Fruit fly (Drosophila melanogaster) whole organism, embryonic: ENCODE measurements around the gene CG6180.

Experiments
- Adf1 ChIP-seq: fragments of 200-800 bp; sonication (Bioruptor generic); IDR thresholded peaks from 2 replicates; pipeline ENCODE4 v1.3.6; 2022; ENCODE audit warnings: missing biosample characterization, missing genetic modification characterization
- Blimp-1 ChIP-seq: fragments of 200-800 bp; sonication (Bioruptor generic); optimal IDR thresholded peaks from 3 replicates; lab custom pipeline; 2018; ENCODE audit warnings: missing biosample characterization, missing genetic modification characterization, mild to moderate bottlenecking, moderate library complexity, missing genetic modification reagents
- CG10209 ChIP-seq: fragments of 200-800 bp; sonication (Bioruptor generic); optimal IDR thresholded peaks from 3 replicates; lab custom pipeline; 2017; ENCODE audit warnings: missing biosample characterization, mild to moderate bottlenecking, missing genetic modification characterization, missing genetic modification reagents
- CG11560 ChIP-seq: fragments of 200-800 bp; sonication (Bioruptor generic); IDR thresholded peaks from 3 replicates; pipeline ENCODE4 v1.3.6; 2022; ENCODE audit warnings: missing biosample characterization, missing genetic modification characterization
- CG13287 ChIP-seq: fragments of 200-800 bp; sonication (Bioruptor generic); IDR thresholded peaks from 2 replicates; pipeline ENCODE4 v1.3.6; 2022; ENCODE audit warnings: missing biosample characterization, missing genetic modification characterization; ENCODE audit not compliant: partially characterized antibody
- CG13624 ChIP-seq: fragments of 200-800 bp; sonication (Bioruptor generic); optimal IDR thresholded peaks from 2 replicates; lab custom pipeline; 2016; ENCODE audit warnings: missing biosample characterization, missing genetic modification characterization
- CG14860 ChIP-seq: fragments of 200-800 bp; sonication (Bioruptor generic); IDR thresholded peaks from 3 replicates; pipeline ENCODE4 v1.3.6; 2022; ENCODE audit warnings: missing biosample characterization, missing genetic modification characterization; ENCODE audit not compliant: partially characterized antibody
- CG15601 ChIP-seq: fragments of 200-800 bp; sonication (Bioruptor generic); optimal IDR thresholded peaks from 3 replicates; lab custom pipeline; 2019; ENCODE audit warnings: missing biosample characterization, mild to moderate bottlenecking, missing genetic modification characterization, moderate library complexity
- CG17359 ChIP-seq: fragments of 200-800 bp; sonication (Bioruptor generic); optimal IDR thresholded peaks from 3 replicates; lab custom pipeline; 2018; ENCODE audit warnings: missing biosample characterization, mild to moderate bottlenecking, missing genetic modification characterization, moderate library complexity
- CG18011 ChIP-seq: fragments of 200-800 bp; sonication (Bioruptor generic); optimal IDR thresholded peaks from 2 replicates; lab custom pipeline; 2017; ENCODE audit warnings: missing biosample characterization, missing genetic modification characterization, mild to moderate bottlenecking, moderate library complexity, missing genotype
- CG18764 ChIP-seq: fragments of 200-800 bp; sonication (Bioruptor generic); optimal IDR thresholded peaks from 3 replicates; lab custom pipeline; 2016; ENCODE audit warnings: missing biosample characterization, missing genetic modification characterization
- CG34422 ChIP-seq: fragments of 200-800 bp; sonication (Bioruptor generic); IDR thresholded peaks from 3 replicates; pipeline ENCODE4 v1.3.6; 2022; ENCODE audit warnings: missing biosample characterization, missing genetic modification characterization
- CG7271 ChIP-seq: fragments of 200-800 bp; sonication (Bioruptor generic); optimal IDR thresholded peaks from 2 replicates; lab custom pipeline; 2018; ENCODE audit warnings: missing biosample characterization, mild to moderate bottlenecking, missing genetic modification characterization, moderate library complexity
- Dbx ChIP-seq: fragments of 200-800 bp; sonication (Bioruptor generic); IDR thresholded peaks from 3 replicates; pipeline ENCODE4 v1.3.6; 2022; ENCODE audit warnings: missing biosample characterization, missing genetic modification characterization
- Dref ChIP-seq: fragments of 200-800 bp; sonication (Bioruptor generic); IDR thresholded peaks from 2 replicates; pipeline ENCODE4 v1.3.6; 2022; ENCODE audit warnings: missing biosample characterization, missing genetic modification characterization
- Elba2 ChIP-seq: fragments of 200-800 bp; sonication (Bioruptor generic); optimal IDR thresholded peaks from 3 replicates; lab custom pipeline; 2016; ENCODE audit warnings: missing biosample characterization, missing genetic modification characterization
- Ets97D ChIP-seq: fragments of 200-800 bp; sonication (Bioruptor generic); optimal IDR thresholded peaks from 3 replicates; lab custom pipeline; 2016; ENCODE audit warnings: missing biosample characterization, missing genetic modification characterization
- Gsc ChIP-seq: fragments of 200-800 bp; sonication (Bioruptor generic); IDR thresholded peaks from 2 replicates; pipeline ENCODE4 v1.3.6; 2022; ENCODE audit warnings: missing biosample characterization, missing genetic modification characterization
- HLH4C ChIP-seq: fragments of 200-800 bp; sonication (Bioruptor generic); IDR thresholded peaks from 3 replicates; pipeline ENCODE4 v1.3.6; 2022; ENCODE audit warnings: missing biosample characterization, missing genetic modification characterization; ENCODE audit not compliant: partially characterized antibody
- Hey ChIP-seq: fragments of 200-800 bp; sonication (Bioruptor generic); optimal IDR thresholded peaks from 3 replicates; lab custom pipeline; 2018; ENCODE audit warnings: missing biosample characterization, mild to moderate bottlenecking, missing genetic modification characterization
- Hmr ChIP-seq: fragments of 200-800 bp; sonication (Bioruptor generic); optimal IDR thresholded peaks from 3 replicates; lab custom pipeline; 2017; ENCODE audit warnings: mild to moderate bottlenecking, missing biosample characterization, missing genetic modification reagents, missing genetic modification characterization
- Mes4 ChIP-seq: fragments of 200-800 bp; sonication (Bioruptor generic); optimal IDR thresholded peaks from 2 replicates; lab custom pipeline; 2016; ENCODE audit warnings: missing biosample characterization, missing genetic modification characterization
- Nf-YC ChIP-seq: fragments of 200-800 bp; optimal IDR thresholded peaks from 3 replicates; lab custom pipeline; 2019; ENCODE audit warnings: missing biosample characterization, mild to moderate bottlenecking, missing genetic modification characterization, moderate library complexity
- Side ChIP-seq: fragments of 200-800 bp; sonication (Bioruptor generic); optimal IDR thresholded peaks from 2 replicates; lab custom pipeline; 2016; ENCODE audit warnings: missing biosample characterization, missing genetic modification characterization
- Ssrp ChIP-seq: fragments of 200-800 bp; sonication (Bioruptor generic); optimal IDR thresholded peaks from 2 replicates; lab custom pipeline; 2018; ENCODE audit warnings: missing biosample characterization, mild to moderate bottlenecking, missing genetic modification characterization, moderate library complexity
- Tbp ChIP-seq: fragments of >200 bp; optimal IDR thresholded peaks from 2 replicates; lab custom pipeline; 2018; ENCODE audit warnings: missing biosample characterization, missing genetic modification characterization
- ara ChIP-seq: fragments of 200-800 bp; sonication (Bioruptor generic); IDR thresholded peaks from 2 replicates; pipeline ENCODE4 v1.3.6; 2022; ENCODE audit warnings: missing biosample characterization, missing genetic modification characterization
- az2 ChIP-seq: fragments of 200-800 bp; sonication (Bioruptor generic); optimal IDR thresholded peaks from 3 replicates; lab custom pipeline; 2016; ENCODE audit warnings: missing biosample characterization, missing genetic modification characterization
- bcd ChIP-seq: fragments of 200-800 bp; sonication (Bioruptor generic); optimal IDR thresholded peaks from 2 replicates; lab custom pipeline; 2017; ENCODE audit warnings: missing biosample characterization, mild to moderate bottlenecking, missing genetic modification characterization
- btn ChIP-seq: fragments of 200-800 bp; sonication (Bioruptor generic); optimal IDR thresholded peaks from 2 replicates; lab custom pipeline; 2016; ENCODE audit warnings: missing biosample characterization, missing genetic modification characterization
- dpn ChIP-seq, 2 experiments: fragments of 200-800 bp; sonication (Bioruptor generic); optimal IDR thresholded peaks; 3 replicates each; lab custom pipeline; 2016; ENCODE audit warnings: missing biosample characterization in 2 of 2, missing genetic modification characterization in 2 of 2
- dysf ChIP-seq: fragments of 200-800 bp; sonication (Bioruptor generic); IDR thresholded peaks from 3 replicates; pipeline ENCODE4 v1.3.6; 2022; ENCODE audit warnings: missing biosample characterization, missing genetic modification characterization
- ewg ChIP-seq: fragments of 200-800 bp; sonication (Bioruptor generic); optimal IDR thresholded peaks from 3 replicates; lab custom pipeline; 2017; ENCODE audit warnings: mild to moderate bottlenecking, missing biosample characterization, missing genetic modification reagents, missing genetic modification characterization
- gsb ChIP-seq: fragments of 200-800 bp; sonication (Bioruptor generic); IDR thresholded peaks from 2 replicates; pipeline ENCODE4 v1.3.6; 2022; ENCODE audit warnings: missing biosample characterization, missing genetic modification characterization
- kah ChIP-seq: fragments of 200-800 bp; sonication (Bioruptor generic); optimal IDR thresholded peaks from 2 replicates; lab custom pipeline; 2018; ENCODE audit warnings: missing biosample characterization, mild to moderate bottlenecking, missing genetic modification characterization
- kay ChIP-seq: fragments of 200-800 bp; sonication (Bioruptor generic); optimal IDR thresholded peaks from 2 replicates; lab custom pipeline; 2016; ENCODE audit warnings: missing biosample characterization, missing genetic modification characterization
- klu ChIP-seq: fragments of 200-800 bp; sonication (Bioruptor generic); IDR thresholded peaks from 2 replicates; pipeline ENCODE4 v1.3.6; 2022; ENCODE audit warnings: missing biosample characterization, missing genetic modification characterization
- kni ChIP-seq: fragments of 200-800 bp; sonication (Bioruptor generic); optimal IDR thresholded peaks from 3 replicates; lab custom pipeline; 2017; ENCODE audit warnings: mild to moderate bottlenecking, missing biosample characterization, missing genetic modification reagents, missing genetic modification characterization
- nau ChIP-seq: fragments of 200-800 bp; sonication (Bioruptor generic); optimal IDR thresholded peaks from 3 replicates; lab custom pipeline; 2017; ENCODE audit warnings: missing biosample characterization, mild to moderate bottlenecking, missing genetic modification characterization, missing genetic modification reagents
- nerfin-2 ChIP-seq: fragments of 200-800 bp; sonication (Bioruptor generic); IDR thresholded peaks from 2 replicates; pipeline ENCODE4 v1.3.6; 2022; ENCODE audit warnings: missing biosample characterization, missing genetic modification characterization; ENCODE audit not compliant: partially characterized antibody
- peb ChIP-seq: fragments of 200-800 bp; sonication (Bioruptor generic); IDR thresholded peaks from 2 replicates; pipeline ENCODE4 v1.3.6; 2022; ENCODE audit warnings: missing biosample characterization, missing genetic modification characterization
- pzg ChIP-seq: fragments of 200-800 bp; sonication (Bioruptor generic); optimal IDR thresholded peaks from 3 replicates; lab custom pipeline; 2018; ENCODE audit warnings: missing biosample characterization, mild to moderate bottlenecking, missing genetic modification characterization, moderate library complexity
- repo ChIP-seq: fragments of 200-800 bp; sonication (Bioruptor generic); optimal IDR thresholded peaks from 2 replicates; lab custom pipeline; 2016; ENCODE audit warnings: missing biosample characterization, missing genetic modification characterization
- ro ChIP-seq: fragments of 200-800 bp; sonication (Bioruptor generic); IDR thresholded peaks from 2 replicates; pipeline ENCODE4 v1.3.6; 2022; ENCODE audit warnings: missing biosample characterization, missing genetic modification characterization
- sr ChIP-seq: fragments of 200-800 bp; sonication (Bioruptor generic); IDR thresholded peaks from 3 replicates; pipeline ENCODE4 v1.3.6; 2022; ENCODE audit warnings: missing biosample characterization, missing genetic modification characterization
- tin ChIP-seq: fragments of 200-800 bp; sonication (Bioruptor generic); optimal IDR thresholded peaks from 3 replicates; lab custom pipeline; 2016; ENCODE audit warnings: missing biosample characterization, missing genetic modification characterization
- twi ChIP-seq: fragments of 200-800 bp; optimal IDR thresholded peaks from 2 replicates; lab custom pipeline; 2019; ENCODE audit warnings: missing biosample characterization, mild to moderate bottlenecking, missing genetic modification characterization, moderate library complexity
- vnd ChIP-seq: fragments of 200-800 bp; sonication (Bioruptor generic); IDR thresholded peaks from 3 replicates; pipeline ENCODE4 v1.3.6; 2022; ENCODE audit warnings: missing biosample characterization, missing genetic modification characterization; ENCODE audit not compliant: partially characterized antibody

The CG6180 gene

dm6 chr2L:12720430-12721396 lies 13.3 kb downstream of the CG6180 start (continued):
- TF ChIP-seq ewg = no peak
- TF ChIP-seq kah = no peak
- TF ChIP-seq kni (GFP tag; lab: Kevin White, UChicago) = no peak
- no peak for TF ChIP-seq ro (GFP tag; lab: Robert Waterston, UW)
- 0 out of 3 replicates have a peak, but pooled peaks have one; percentile 53 for TF ChIP-seq CG34422 (GFP tag; lab: Robert Waterston, UW)
- no peak for TF ChIP-seq CG18011 (GFP tag; lab: Kevin White, UChicago)
- TF ChIP-seq dysf (GFP tag; lab: Robert Waterston, UW) = peak; percentile 58; the same call in 2 of the 3 replicates
- no peak for TF ChIP-seq pzg (GFP tag; lab: Kevin White, UChicago)
- TF ChIP-seq az2 (GFP tag; lab: Kevin White, UChicago) = peak; percentile 36
- no peak for TF ChIP-seq vnd
- TF ChIP-seq Dref = no peak
- TF ChIP-seq Ets97D = no peak
- TF ChIP-seq nerfin-2 (GFP tag; lab: Robert Waterston, UW) = no peak
- TF ChIP-seq Gsc (GFP tag; lab: Robert Waterston, UW) = no peak
- TF ChIP-seq sr (GFP tag; lab: Robert Waterston, UW) = no peak
- peak; percentile 12 for TF ChIP-seq CG13624 (GFP tag; lab: Kevin White, UChicago)
- no peak for TF ChIP-seq CG14860 (GFP tag; lab: Robert Waterston, UW)
- TF ChIP-seq Mes4 (GFP tag; lab: Kevin White, UChicago) = no peak
- no peak for TF ChIP-seq twi (tag; lab: Kevin White, UChicago)
- TF ChIP-seq Hey (tag; lab: Kevin White, UChicago) = peak; percentile 89
- peak; percentile 62 for TF ChIP-seq CG17359 (tag; lab: Kevin White, UChicago)
- peak; percentile 19 for TF ChIP-seq CG15601 (tag; lab: Kevin White, UChicago)
- peak; percentile 49 for TF ChIP-seq CG10209 (GFP tag; lab: Kevin White, UChicago)
- no peak for TF ChIP-seq btn (GFP tag; lab: Kevin White, UChicago)
- peak; percentile 16 for TF ChIP-seq tin (GFP tag; lab: Kevin White, UChicago)
- peak; percentile 56 for TF ChIP-seq Hmr (GFP tag; lab: Kevin White, UChicago)
- peak; percentile 23 for TF ChIP-seq kay
- TF ChIP-seq Dbx (GFP tag; lab: Robert Waterston, UW) = peak; percentile 82
- peak; percentile 39 to 42 for TF ChIP-seq dpn (GFP tag; optimal IDR thresholded peaks at IDR 0.05; lab: Kevin White, UChicago)
- no peak for TF ChIP-seq Tbp (GFP tag; lab: Kevin White, UChicago)
- no peak for TF ChIP-seq klu (GFP tag; lab: Robert Waterston, UW)
- no peak for TF ChIP-seq CG7271
- TF ChIP-seq repo (GFP tag; lab: Kevin White, UChicago) = no peak
- peak; percentile 34 for TF ChIP-seq nau
- TF ChIP-seq CG11560 = no peak
- TF ChIP-seq Side = peak; percentile 34
- peak; percentile 18; the same call in 1 of the 2 replicates for TF ChIP-seq peb (GFP tag; lab: Robert Waterston, UW)
- peak; percentile 57 for TF ChIP-seq bcd (GFP tag; lab: Kevin White, UChicago)
- TF ChIP-seq Nf-YC (tag; lab: Kevin White, UChicago) = peak; percentile 54
- peak; percentile 54; the same call in 1 of the 2 replicates for TF ChIP-seq Adf1 (GFP tag; lab: Robert Waterston, UW)
- no peak for TF ChIP-seq CG13287 (GFP tag; lab: Robert Waterston, UW)
- TF ChIP-seq Ssrp (tag; lab: Kevin White, UChicago) = no peak
- peak; percentile 53 for TF ChIP-seq Blimp-1 (GFP tag; lab: Kevin White, UChicago)
- no peak for TF ChIP-seq Elba2 (GFP tag; lab: Kevin White, UChicago)
- TF ChIP-seq HLH4C (GFP tag; lab: Robert Waterston, UW) = no peak
- peak; percentile 60 for TF ChIP-seq ara
- 0 out of 2 replicates have a peak, but pooled peaks have one; percentile 9 for TF ChIP-seq gsb (GFP tag; lab: Robert Waterston, UW)
- no peak for TF ChIP-seq CG18764
